Worm (Caenorhabditis elegans) whole organism, L4 larva: ENCODE data around the gene C06A1.7.

Experiments used
- F10B5.3 ChIP-seq: sonication (generic microtip); optimal IDR thresholded peaks from 2 replicates; lab custom pipeline; 2016; ENCODE audit warnings: mild to moderate bottlenecking, missing genetic modification characterization, missing compliant biosample characterization
- F26F4.8 ChIP-seq: fragments of 200-800 bp; sonication (Bioruptor generic); conservative IDR thresholded peaks from 2 replicates; pipeline ENCODE4 v1.3.6; 2022; ENCODE audit warnings: missing genetic modification characterization, missing compliant biosample characterization
- F37D6.2 ChIP-seq: sonication (generic microtip); optimal IDR thresholded peaks from 2 replicates; lab custom pipeline; 2016; ENCODE audit warnings: mild to moderate bottlenecking, missing genetic modification characterization, missing compliant biosample characterization
- Y5F2A.4 ChIP-seq: fragments of 200-800 bp; sonication (Bioruptor generic); optimal IDR thresholded peaks from 2 replicates; lab custom pipeline; 2018; ENCODE audit warnings: mild to moderate bottlenecking, missing genetic modification characterization, missing compliant biosample characterization
- ZK337.2 ChIP-seq: fragments of 200-800 bp; sonication (Bioruptor generic); IDR thresholded peaks from 2 replicates; pipeline ENCODE4 v1.3.6; 2022; ENCODE audit warnings: missing genetic modification reagents, missing genetic modification characterization, missing compliant biosample characterization
- ZK546.5 ChIP-seq, 2 experiments: sonication (generic microtip); optimal IDR thresholded peaks; 2 replicates each; lab custom pipeline; 2017; ENCODE audit warnings: missing biosample characterization in 2 of 2, missing genetic modification characterization in 2 of 2
- ama-1 ChIP-seq: fragments of 150-350 bp; optimal IDR thresholded peaks from 2 replicates; lab custom pipeline; 2014; ENCODE audit warnings: inconsistent platforms, mixed read lengths
- arid-1 ChIP-seq: fragments of 200-800 bp; sonication (Bioruptor generic); conservative IDR thresholded peaks from 2 replicates; pipeline ENCODE4 v1.3.6; 2022; ENCODE audit warnings: missing genetic modification reagents, missing genetic modification characterization, missing compliant biosample characterization
- attf-4 ChIP-seq: sonication (generic microtip); optimal IDR thresholded peaks from 3 replicates; lab custom pipeline; 2017; ENCODE audit warnings: missing biosample characterization, missing genetic modification characterization
- ceh-28 ChIP-seq: fragments of 150-350 bp; optimal IDR thresholded peaks from 2 replicates; lab custom pipeline; 2014; ENCODE audit warnings: missing biosample characterization, missing genetic modification reagents, missing genetic modification characterization
- ceh-44 ChIP-seq: fragments of 200-800 bp; sonication (Bioruptor generic); IDR thresholded peaks from 2 replicates; pipeline ENCODE4 v1.3.6; 2022; ENCODE audit warnings: missing genetic modification reagents, missing genetic modification characterization, missing compliant biosample characterization
- ceh-62 ChIP-seq: sonication (generic microtip); optimal IDR thresholded peaks from 2 replicates; lab custom pipeline; 2017; ENCODE audit warnings: missing biosample characterization, missing genetic modification characterization
- ceh-82 ChIP-seq: sonication (generic microtip); optimal IDR thresholded peaks from 2 replicates; lab custom pipeline; 2017; ENCODE audit warnings: missing biosample characterization, missing genetic modification characterization
- cey-2 ChIP-seq: sonication (generic microtip); optimal IDR thresholded peaks from 3 replicates; lab custom pipeline; 2017; ENCODE audit warnings: missing genetic modification characterization, mild to moderate bottlenecking, missing compliant biosample characterization, antibody characterized with exemption, borderline replicate concordance; ENCODE audit not compliant: insufficient read depth
- ctbp-1 ChIP-seq: fragments of 200-800 bp; sonication (Bioruptor generic); IDR thresholded peaks from 2 replicates; pipeline ENCODE4 v1.3.6; 2022; ENCODE audit warnings: missing genetic modification reagents, missing genetic modification characterization, missing compliant biosample characterization
- egl-27 ChIP-seq: sonication (generic microtip); optimal IDR thresholded peaks from 3 replicates; lab custom pipeline; 2017; ENCODE audit warnings: missing biosample characterization, missing genetic modification reagents, missing genetic modification characterization
- egl-43 ChIP-seq: fragments of 200-800 bp; sonication (Bioruptor generic); IDR thresholded peaks from 2 replicates; pipeline ENCODE4 v1.3.6; 2022; ENCODE audit warnings: missing genetic modification reagents, missing genetic modification characterization, missing compliant biosample characterization
- gei-8 ChIP-seq: fragments of 200-800 bp; sonication (Bioruptor generic); optimal IDR thresholded peaks from 2 replicates; lab custom pipeline; 2018; ENCODE audit warnings: mild to moderate bottlenecking, missing genetic modification characterization, missing compliant biosample characterization
- hmg-1.1 ChIP-seq: fragments of 200-800 bp; sonication (Bioruptor generic); IDR thresholded peaks from 2 replicates; pipeline ENCODE4 v1.3.6; 2022; ENCODE audit warnings: missing genetic modification reagents, missing genetic modification characterization, missing compliant biosample characterization
- jun-1 ChIP-seq: fragments of 150-350 bp; optimal IDR thresholded peaks from 2 replicates; lab custom pipeline; 2014; ENCODE audit warnings: missing biosample characterization, missing genetic modification reagents, missing genetic modification characterization
- lim-7 ChIP-seq: fragments of 200-800 bp; sonication (Bioruptor generic); IDR thresholded peaks from 2 replicates; pipeline ENCODE4 v1.3.6; 2022; ENCODE audit warnings: missing genetic modification characterization, missing compliant biosample characterization
- lin-13 ChIP-seq: fragments of 150-350 bp; optimal IDR thresholded peaks from 2 replicates; lab custom pipeline; 2014; ENCODE audit warnings: missing biosample characterization, missing genetic modification reagents, missing genetic modification characterization
- lin-15B ChIP-seq: fragments of 150-350 bp; sonication (generic microtip); optimal IDR thresholded peaks from 3 replicates; lab custom pipeline; 2014; ENCODE audit warnings: missing biosample characterization, missing genetic modification characterization
- lin-29 ChIP-seq: fragments of 200-800 bp; sonication (Bioruptor generic); IDR thresholded peaks from 2 replicates; pipeline ENCODE4 v1.3.6; 2022; ENCODE audit warnings: missing genetic modification reagents, missing genetic modification characterization, missing compliant biosample characterization
- lin-39 ChIP-seq: fragments of 150-350 bp; optimal IDR thresholded peaks from 2 replicates; lab custom pipeline; 2014; ENCODE audit warnings: missing biosample characterization, missing genetic modification reagents, missing genetic modification characterization
- lir-3 ChIP-seq: sonication (generic microtip); optimal IDR thresholded peaks from 2 replicates; lab custom pipeline; 2016; ENCODE audit warnings: mild to moderate bottlenecking, missing genetic modification characterization, missing compliant biosample characterization
- madf-5 ChIP-seq, 2 experiments: fragments of 200-800 bp; sonication (Bioruptor generic); IDR thresholded peaks; 2 replicates each; pipeline ENCODE4 v1.3.6; 2022; ENCODE audit warnings: missing compliant biosample characterization in 2 of 2, missing genetic modification characterization in 2 of 2
- mdl-1 ChIP-seq, 2 experiments: fragments of 150-350 bp in 1 of 2; sonication (generic microtip) in 1 of 2; optimal IDR thresholded peaks; 2 replicates each; lab custom pipeline; 2014 to 2017; ENCODE audit warnings: missing biosample characterization in 2 of 2, missing genetic modification characterization in 2 of 2
- mep-1 ChIP-seq: fragments of 150-350 bp; sonication (generic microtip); optimal IDR thresholded peaks from 3 replicates; lab custom pipeline; 2014; ENCODE audit warnings: missing biosample characterization, missing genetic modification characterization
- mes-2 ChIP-seq: sonication (generic microtip); optimal IDR thresholded peaks from 2 replicates; lab custom pipeline; 2016; ENCODE audit warnings: missing genotype, mild to moderate bottlenecking, missing genetic modification characterization, missing compliant biosample characterization; ENCODE audit not compliant: poor library complexity, severe bottlenecking
- mxl-2 ChIP-seq: fragments of 200-800 bp; sonication (Bioruptor generic); conservative IDR thresholded peaks from 2 replicates; pipeline ENCODE4 v1.3.6; 2022; ENCODE audit warnings: missing genetic modification reagents, missing genetic modification characterization, missing compliant biosample characterization
- mxl-3 ChIP-seq: fragments of 200-800 bp; sonication (Bioruptor generic); optimal IDR thresholded peaks from 2 replicates; lab custom pipeline; 2018; ENCODE audit warnings: mild to moderate bottlenecking, missing genetic modification characterization, missing compliant biosample characterization
- nhr-10 ChIP-seq: fragments of 150-350 bp; optimal IDR thresholded peaks from 2 replicates; lab custom pipeline; 2014; ENCODE audit warnings: missing biosample characterization, missing genetic modification characterization
- nhr-102 ChIP-seq: sonication (generic microtip); optimal IDR thresholded peaks from 2 replicates; lab custom pipeline; 2016; ENCODE audit warnings: mild to moderate bottlenecking, missing genetic modification characterization, moderate library complexity, missing compliant biosample characterization
- nhr-111 ChIP-seq: fragments of 200-800 bp; sonication (Bioruptor generic); optimal IDR thresholded peaks from 2 replicates; lab custom pipeline; 2018; ENCODE audit warnings: mild to moderate bottlenecking, missing genetic modification characterization, missing compliant biosample characterization
- nhr-25 ChIP-seq: sonication (generic microtip); optimal IDR thresholded peaks from 2 replicates; lab custom pipeline; 2017; ENCODE audit warnings: missing genetic modification characterization, mild to moderate bottlenecking, missing compliant biosample characterization, antibody characterized with exemption, moderate library complexity, borderline replicate concordance; ENCODE audit not compliant: insufficient read depth
- nhr-41 ChIP-seq: fragments of 200-800 bp; sonication (Bioruptor generic); IDR thresholded peaks from 2 replicates; pipeline ENCODE4 v1.3.6; 2022; ENCODE audit warnings: missing genetic modification reagents, missing genetic modification characterization, missing compliant biosample characterization
- nhr-42 ChIP-seq: fragments of 200-800 bp; sonication (Bioruptor generic); IDR thresholded peaks from 2 replicates; pipeline ENCODE4 v1.3.6; 2022; ENCODE audit warnings: missing genetic modification characterization, missing compliant biosample characterization
- nhr-48 ChIP-seq: sonication (generic microtip); optimal IDR thresholded peaks from 2 replicates; lab custom pipeline; 2016; ENCODE audit warnings: mild to moderate bottlenecking, missing genetic modification characterization, missing compliant biosample characterization
- nhr-77 ChIP-seq: fragments of 150-350 bp; optimal IDR thresholded peaks from 2 replicates; lab custom pipeline; 2014; ENCODE audit warnings: missing biosample characterization, missing genetic modification characterization
- php-3 ChIP-seq: fragments of 200-800 bp; sonication (Bioruptor generic); IDR thresholded peaks from 2 replicates; pipeline ENCODE4 v1.3.6; 2022; ENCODE audit warnings: missing genetic modification reagents, missing genetic modification characterization, missing compliant biosample characterization
- rbr-2 ChIP-seq: sonication (generic microtip); optimal IDR thresholded peaks from 2 replicates; lab custom pipeline; 2016; ENCODE audit warnings: missing genotype, missing genetic modification characterization, missing compliant biosample characterization
- sdz-12 ChIP-seq: fragments of 200-800 bp; sonication (Bioruptor generic); optimal IDR thresholded peaks from 2 replicates; lab custom pipeline; 2018; ENCODE audit warnings: mild to moderate bottlenecking, missing genetic modification characterization, missing compliant biosample characterization
- skn-1 ChIP-seq: fragments of 150-350 bp; optimal IDR thresholded peaks from 2 replicates; lab custom pipeline; 2014; ENCODE audit warnings: missing biosample characterization, missing genetic modification characterization
- snpc-1.2 ChIP-seq: fragments of 200-800 bp; sonication (Bioruptor generic); IDR thresholded peaks from 2 replicates; pipeline ENCODE4 v1.3.6; 2022; ENCODE audit warnings: missing genetic modification reagents, missing genetic modification characterization, missing compliant biosample characterization
- snpc-4 ChIP-seq: fragments of 150-350 bp; optimal IDR thresholded peaks from 2 replicates; lab custom pipeline; 2014; ENCODE audit warnings: missing biosample characterization, missing genetic modification characterization
- unc-130 ChIP-seq: sonication (generic microtip); optimal IDR thresholded peaks from 2 replicates; lab custom pipeline; 2016; ENCODE audit warnings: missing genetic modification reagents, missing genetic modification characterization, missing compliant biosample characterization
- unc-39 ChIP-seq: sonication (generic microtip); optimal IDR thresholded peaks from 2 replicates; lab custom pipeline; 2017; ENCODE audit warnings: missing biosample characterization, missing genetic modification characterization
- zfp-3 ChIP-seq: fragments of 200-800 bp; sonication (Bioruptor generic); conservative IDR thresholded peaks from 2 replicates; pipeline ENCODE4 v1.3.6; 2022; ENCODE audit warnings: missing genetic modification reagents, missing genetic modification characterization, missing compliant biosample characterization
- zip-11 ChIP-seq: fragments of 200-800 bp; sonication (Bioruptor generic); IDR thresholded peaks from 2 replicates; pipeline ENCODE4 v1.3.6; 2022; ENCODE audit warnings: missing genetic modification characterization, missing compliant biosample characterization
- ztf-7 ChIP-seq: fragments of 150-350 bp; optimal IDR thresholded peaks from 2 replicates; lab custom pipeline; 2014; ENCODE audit warnings: missing biosample characterization, missing genetic modification characterization

The C06A1.7 gene

ce11 chrII:10563368-10563767 is 1.3 kb upstream of the C06A1.7 start, which contains the start of gene cdc-48.1 (continued):
- TF ChIP-seq gei-8 (peak; percentile 96), lin-15B (peak; percentile 100), ceh-82 (tag; lab: Kevin White, UChicago) (peak; percentile 74), mxl-3 (GFP tag; lab: Kevin White, UChicago) (peak; percentile 96), arid-1 (peak; percentile 99), F10B5.3 (tag; lab: Kevin White, UChicago) (peak; percentile 92), php-3 (GFP tag; lab: Robert Waterston, UW) (peak; percentile 96), snpc-4 (tag; lab: Kevin White, UChicago) (peak; percentile 62), ztf-7 (tag; lab: Kevin White, UChicago) (peak; percentile 96), ama-1 (lab: Kevin White, UChicago) (peak; percentile 85), lir-3 (peak; percentile 87), Y5F2A.4 (GFP tag; lab: Kevin White, UChicago) (peak; percentile 97), ceh-28 (tag; lab: Kevin White, UChicago) (peak; percentile 72), nhr-10 (peak; percentile 98), lin-29 (GFP tag; lab: Robert Waterston, UW) (peak; percentile 98), ceh-62 (tag; lab: Kevin White, UChicago) (peak; percentile 49), snpc-1.2 (GFP tag; lab: Robert Waterston, UW) (peak; percentile 94), unc-130 (peak; percentile 98), rbr-2 (peak; percentile 99), mxl-2 (GFP tag; lab: Robert Waterston, UW) (peak; percentile 93), mes-2 (tag; lab: Kevin White, UChicago) (peak; percentile 100), nhr-41 (GFP tag; lab: Robert Waterston, UW) (peak; percentile 97), egl-43 (GFP tag; lab: Robert Waterston, UW) (peak; percentile 95), mep-1 (tag; lab: Kevin White, UChicago) (peak; percentile 100), hmg-1.1 (peak; percentile 99), cey-2 (tag; lab: Kevin White, UChicago) (peak; percentile 95), ZK546.5 (tag; optimal IDR thresholded peaks at IDR 0.05; lab: Kevin White, UChicago) (peak in 1 of 2 experiments; percentile 90), attf-4 (tag; lab: Kevin White, UChicago) (peak; percentile 73), nhr-25 (tag; lab: Kevin White, UChicago) (peak; percentile 98), lim-7 (GFP tag; lab: Robert Waterston, UW) (peak; percentile 83), zip-11 (GFP tag; lab: Robert Waterston, UW) (peak; percentile 75; the same call in 1 of the 2 replicates), egl-27 (tag; lab: Kevin White, UChicago) (peak; percentile 65), nhr-42 (GFP tag; lab: Robert Waterston, UW) (peak; percentile 99), ceh-44 (peak; percentile 96), nhr-77 (peak; percentile 100), lin-13 (GFP tag; lab: Kevin White, UChicago) (peak; percentile 100), F37D6.2 (tag; lab: Kevin White, UChicago) (peak; percentile 97), zfp-3 (GFP tag; lab: Robert Waterston, UW) (peak; percentile 100), lin-39 (tag; lab: Kevin White, UChicago) (peak; percentile 98), nhr-111 (peak; percentile 79), nhr-48 (tag; lab: Kevin White, UChicago) (peak; percentile 97), F26F4.8 (GFP tag; lab: Robert Waterston, UW) (peak; percentile 54; the same call in 1 of the 2 replicates), nhr-102 (peak; percentile 98), ctbp-1 (peak; percentile 99), sdz-12 (GFP tag; lab: Kevin White, UChicago) (peak; percentile 96), ZK337.2 (GFP tag; lab: Robert Waterston, UW) (peak; percentile 97), madf-5 (GFP tag; IDR thresholded peaks at IDR 0.05; lab: Robert Waterston, UW) (peak; percentile 88 to 94; a peak in 3 of 4 replicates), skn-1 (tag; lab: Kevin White, UChicago) (peak; percentile 73), mdl-1 (tag; optimal IDR thresholded peaks at IDR 0.05; lab: Kevin White, UChicago) (peak; percentile 73 to 98), unc-39 (tag; lab: Kevin White, UChicago) (no peak), jun-1 (tag; lab: Kevin White, UChicago) (peak; percentile 97)
